Worm (Caenorhabditis elegans): ENCODE data around the gene ubc-24.

ubc-24 gene

DNA sequence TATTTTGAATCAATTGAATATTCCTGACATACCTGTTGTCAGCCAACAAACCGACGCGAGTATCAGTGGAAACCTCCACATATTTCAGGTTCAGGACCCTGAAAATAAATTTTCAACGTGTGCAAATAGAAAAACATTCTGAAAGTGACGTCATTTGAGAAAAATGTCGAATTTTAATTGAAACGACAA is 23.2 kb downstream of the ubc-24 start, which contains the start of gene F14E5.2:
Gene F14E5.2, minus strand, starts transcription at position 101 of the 189 bp plus-strand sequence.
- TF ChIP-seq ztf-26 (tag; optimal IDR thresholded peaks at IDR 0.05) (no peak), Y95B8A.8 (GFP tag; IDR thresholded peaks at IDR 0.05) (no peak), nhr-27 (tag; optimal IDR thresholded peaks at IDR 0.05) (no peak), lsy-27 (tag; optimal IDR thresholded peaks at IDR 0.05; ENCODE audit: borderline replicate concordance, insufficient read depth) (no peak), ama-1 (optimal IDR thresholded peaks at IDR 0.05) (no peak), ama-1 (GFP tag; optimal IDR thresholded peaks at IDR 0.05) (no peak), lin-35 (GFP tag; optimal IDR thresholded peaks at IDR 0.05) (no peak), ztf-18 (tag; optimal IDR thresholded peaks at IDR 0.05) (no peak), madf-8 (GFP tag; conservative IDR thresholded peaks at IDR 0.05) (no peak)

DNA sequence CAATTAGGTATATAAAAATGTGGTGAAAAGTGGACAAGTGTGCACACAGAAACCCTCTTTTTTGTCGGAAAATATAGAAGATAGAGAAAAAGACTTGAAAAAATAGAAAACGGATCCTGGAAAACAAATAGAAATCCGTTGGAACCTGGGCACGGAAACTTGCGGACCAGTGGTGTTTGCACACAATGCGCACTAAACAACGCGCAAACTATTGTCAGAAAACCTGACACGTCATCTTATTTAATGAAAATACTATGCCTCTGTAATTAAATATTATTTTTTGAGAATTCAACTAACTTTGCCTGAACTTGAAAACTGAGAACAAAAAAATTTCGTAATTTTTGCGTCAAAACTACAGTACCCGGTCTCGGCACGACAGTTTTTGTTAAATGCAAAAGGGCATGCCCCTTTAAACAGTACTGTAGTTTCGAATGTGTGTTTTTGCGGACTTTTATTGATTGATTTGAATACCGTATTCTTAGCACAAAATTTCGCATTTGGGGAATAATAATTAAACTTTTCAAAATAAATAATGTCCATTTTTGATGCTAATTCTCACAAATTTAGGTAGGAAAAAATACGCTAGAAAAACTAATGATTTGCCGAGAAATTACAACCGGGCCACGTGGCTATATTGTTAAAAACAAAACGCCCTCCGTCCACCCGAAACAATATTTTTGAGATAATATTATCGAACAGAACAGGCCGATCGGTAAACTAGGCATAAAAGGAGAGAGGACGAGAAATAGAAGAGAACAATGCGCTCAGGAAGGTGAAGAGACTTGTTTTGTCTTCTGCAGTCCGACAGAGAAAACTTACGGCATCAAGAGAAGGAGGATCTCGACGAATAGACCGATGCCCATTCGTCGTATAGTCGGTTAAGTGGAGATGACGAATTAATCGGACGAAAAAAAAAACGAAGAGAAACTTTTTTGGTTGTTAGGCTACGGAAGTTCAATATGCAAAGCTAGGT is 23.8 kb downstream of the ubc-24 start:
- TF ChIP-seq madf-8 (GFP tag; conservative IDR thresholded peaks at IDR 0.05) (peak; percentile 64), akir-1 (GFP tag; optimal IDR thresholded peaks at IDR 0.05) (no peak), dpff-1 (tag; optimal IDR thresholded peaks at IDR 0.05) (no peak), zfh-2 (GFP tag; conservative IDR thresholded peaks at IDR 0.05) (no peak), ztf-6 (GFP tag; IDR thresholded peaks at IDR 0.05) (no peak), ama-1 (optimal IDR thresholded peaks at IDR 0.05) (no peak), ama-1 (GFP tag; optimal IDR thresholded peaks at IDR 0.05) (no peak), nfya-1 (tag; optimal IDR thresholded peaks at IDR 0.05; ENCODE audit: borderline replicate concordance, insufficient read depth) (no peak), F55B11.4 (tag; optimal IDR thresholded peaks at IDR 0.05; ENCODE audit: borderline replicate concordance, insufficient read depth) (no peak), nfyb-1 (GFP tag; IDR thresholded peaks at IDR 0.05) (0 out of 2 replicates have a peak, but pooled peaks have one; percentile 26), unc-130 (GFP tag; optimal IDR thresholded peaks at IDR 0.05) (no peak), him-1 (tag; optimal IDR thresholded peaks at IDR 0.05) (no peak), snpc-3.4 (tag; optimal IDR thresholded peaks at IDR 0.05) (peak; percentile 38), sptf-2 (GFP tag; optimal IDR thresholded peaks at IDR 0.05) (no peak), sea-2 (GFP tag; IDR thresholded peaks at IDR 0.05) (no peak), Y53G8AR.9 (GFP tag; conservative IDR thresholded peaks at IDR 0.05) (no peak), hlh-12 (tag; optimal IDR thresholded peaks at IDR 0.05) (no peak), rcor-1 (GFP tag; IDR thresholded peaks at IDR 0.05) (no peak), efl-1 (GFP tag; optimal IDR thresholded peaks at IDR 0.05) (peak; percentile 24), athp-1 (tag; optimal IDR thresholded peaks at IDR 0.05) (peak; percentile 98), dpl-1 (GFP tag; optimal IDR thresholded peaks at IDR 0.05) (no peak), sdz-38 (tag; optimal IDR thresholded peaks at IDR 0.05) (no peak), madf-6 (GFP tag; IDR thresholded peaks at IDR 0.05) (peak; percentile 87), gei-17 (GFP tag; optimal IDR thresholded peaks at IDR 0.05) (no peak), K12H6.12 (tag; optimal IDR thresholded peaks at IDR 0.05) (no peak), lin-35 (GFP tag; optimal IDR thresholded peaks at IDR 0.05) (no peak), ets-4 (GFP tag; optimal IDR thresholded peaks at IDR 0.05) (no peak), F49E8.2 (tag; optimal IDR thresholded peaks at IDR 0.05; ENCODE audit: insufficient read depth) (peak; percentile 72), lsy-27 (tag; optimal IDR thresholded peaks at IDR 0.05; ENCODE audit: borderline replicate concordance, insufficient read depth) (no peak), egl-18 (GFP tag; IDR thresholded peaks at IDR 0.05) (no peak), attf-6 (GFP tag; IDR thresholded peaks at IDR 0.05) (no peak), F33H1.4 (GFP tag; IDR thresholded peaks at IDR 0.05) (peak; percentile 83), hmg-20 (GFP tag; IDR thresholded peaks at IDR 0.05) (no peak), Y67H2A.10 (GFP tag; conservative IDR thresholded peaks at IDR 0.05) (no peak), B0336.3 (GFP tag; IDR thresholded peaks at IDR 0.05) (no peak), hmg-1.2 (GFP tag; IDR thresholded peaks at IDR 0.05) (peak; percentile 15; the same call in 1 of the 2 replicates), ceh-40 (GFP tag; IDR thresholded peaks at IDR 0.05) (no peak), D2030.7 (GFP tag; IDR thresholded peaks at IDR 0.05) (peak; percentile 76), snpc-1.1 (tag; optimal IDR thresholded peaks at IDR 0.05; ENCODE audit: insufficient read depth) (no peak), die-1 (tag; optimal IDR thresholded peaks at IDR 0.05) (no peak), ztf-25 (GFP tag; IDR thresholded peaks at IDR 0.05) (no peak)

Data from whole organism, young adult.